Worm (Caenorhabditis elegans) whole organism, young adult: ENCODE data around the gene psme-3.

Experiments used
- Y79H2A.3 ChIP-seq: fragments of 200-800 bp; sonication (Bioruptor generic); conservative IDR thresholded peaks from 2 replicates; pipeline ENCODE4 v1.3.6; 2022; ENCODE audit warnings: missing genetic modification reagents, missing genetic modification characterization, missing compliant biosample characterization
- akir-1 ChIP-seq: fragments of 200-800 bp; sonication (Bioruptor generic); optimal IDR thresholded peaks from 2 replicates; lab custom pipeline; 2018; ENCODE audit warnings: mild to moderate bottlenecking, missing genetic modification characterization, moderate library complexity, missing compliant biosample characterization
- attf-6 ChIP-seq: fragments of 200-800 bp; sonication (Bioruptor generic); IDR thresholded peaks from 2 replicates; pipeline ENCODE4 v1.3.6; 2022; ENCODE audit warnings: missing genetic modification reagents, missing genetic modification characterization, missing compliant biosample characterization
- bed-1 ChIP-seq: fragments of 200-800 bp; sonication (Bioruptor generic); IDR thresholded peaks from 2 replicates; pipeline ENCODE4 v1.3.6; 2022; ENCODE audit warnings: missing genetic modification reagents, missing genetic modification characterization, missing compliant biosample characterization
- ceh-27 ChIP-seq: fragments of 200-800 bp; sonication (Bioruptor generic); optimal IDR thresholded peaks from 2 replicates; lab custom pipeline; 2018; ENCODE audit warnings: mild to moderate bottlenecking, missing genetic modification characterization, moderate library complexity, missing compliant biosample characterization
- dpl-1 ChIP-seq: fragments of 150-350 bp; optimal IDR thresholded peaks from 2 replicates; lab custom pipeline; 2014; ENCODE audit warnings: missing biosample characterization, missing genetic modification reagents, missing genetic modification characterization
- lir-1 ChIP-seq: fragments of 200-800 bp; sonication (Bioruptor generic); conservative IDR thresholded peaks from 2 replicates; pipeline ENCODE4 v1.3.6; 2022; ENCODE audit warnings: missing genetic modification reagents, missing genetic modification characterization, missing compliant biosample characterization
- nfya-1 ChIP-seq: sonication (generic microtip); optimal IDR thresholded peaks from 2 replicates; lab custom pipeline; 2017; ENCODE audit warnings: antibody characterized with exemption, missing compliant biosample characterization, missing genetic modification characterization, borderline replicate concordance; ENCODE audit not compliant: insufficient read depth
- nhr-80 ChIP-seq: sonication (generic microtip); optimal IDR thresholded peaks from 2 replicates; lab custom pipeline; 2016; ENCODE audit warnings: missing genetic modification characterization, missing compliant biosample characterization
- unc-130 ChIP-seq: sonication (generic microtip); optimal IDR thresholded peaks from 2 replicates; lab custom pipeline; 2016; ENCODE audit warnings: missing genetic modification reagents, missing genetic modification characterization, missing compliant biosample characterization

- TF ChIP-seq akir-1 (no peak), bed-1 (GFP tag; lab: Robert Waterston, UW) (no peak), attf-6 (GFP tag; lab: Robert Waterston, UW) (no peak), nhr-80 (tag; lab: Kevin White, UChicago) (no peak), lir-1 (GFP tag; lab: Robert Waterston, UW) (no peak), Y79H2A.3 (GFP tag; lab: Robert Waterston, UW) (no peak), dpl-1 (GFP tag; lab: Kevin White, UChicago) (no peak), ceh-27 (GFP tag; lab: Kevin White, UChicago) (no peak), nfya-1 (tag; lab: Kevin White, UChicago) (no peak), unc-130 (no peak)
Observed at ce11 chrIII:11607870-11608269, 39.9 kb downstream of the psme-3 start, which contains the start of gene Y66D12A.1.
